Worm (Caenorhabditis elegans): ENCODE results near the gene srw-118.

ce11 chrV:2958202-2958601 is 21.7 kb downstream of the srw-118 start, which contains the start of gene srw-142:
- no peak for TF ChIP-seq elt-2 (tag; optimal IDR thresholded peaks at IDR 0.05)
- no peak for TF ChIP-seq dmd-4 (tag; optimal IDR thresholded peaks at IDR 0.05; ENCODE audit: borderline replicate concordance)
- no peak for TF ChIP-seq nfya-1 (tag; optimal IDR thresholded peaks at IDR 0.05)
- no peak for TF ChIP-seq pha-4 (tag; optimal IDR thresholded peaks at IDR 0.05)
- no peak for TF ChIP-seq pat-9 (tag; optimal IDR thresholded peaks at IDR 0.05)
- TF ChIP-seq tbx-2 (tag; optimal IDR thresholded peaks at IDR 0.05) = no peak
- TF ChIP-seq dve-1 (tag; optimal IDR thresholded peaks at IDR 0.05) = no peak
- TF ChIP-seq pros-1 (tag; optimal IDR thresholded peaks at IDR 0.05) = no peak
- TF ChIP-seq rnt-1 (tag; optimal IDR thresholded peaks at IDR 0.05) = no peak
- no peak for TF ChIP-seq pha-2 (tag; optimal IDR thresholded peaks at IDR 0.05)
- no peak for TF ChIP-seq unc-86 (tag; optimal IDR thresholded peaks at IDR 0.05)

Data from whole organism, late embryonic.